Fruit fly (Drosophila melanogaster): Measurements from ENCODE around the gene kmr.
A peak's percentile ranks its signal among the peaks of the same experiment; 100 is the strongest.

kmr gene

DNA sequence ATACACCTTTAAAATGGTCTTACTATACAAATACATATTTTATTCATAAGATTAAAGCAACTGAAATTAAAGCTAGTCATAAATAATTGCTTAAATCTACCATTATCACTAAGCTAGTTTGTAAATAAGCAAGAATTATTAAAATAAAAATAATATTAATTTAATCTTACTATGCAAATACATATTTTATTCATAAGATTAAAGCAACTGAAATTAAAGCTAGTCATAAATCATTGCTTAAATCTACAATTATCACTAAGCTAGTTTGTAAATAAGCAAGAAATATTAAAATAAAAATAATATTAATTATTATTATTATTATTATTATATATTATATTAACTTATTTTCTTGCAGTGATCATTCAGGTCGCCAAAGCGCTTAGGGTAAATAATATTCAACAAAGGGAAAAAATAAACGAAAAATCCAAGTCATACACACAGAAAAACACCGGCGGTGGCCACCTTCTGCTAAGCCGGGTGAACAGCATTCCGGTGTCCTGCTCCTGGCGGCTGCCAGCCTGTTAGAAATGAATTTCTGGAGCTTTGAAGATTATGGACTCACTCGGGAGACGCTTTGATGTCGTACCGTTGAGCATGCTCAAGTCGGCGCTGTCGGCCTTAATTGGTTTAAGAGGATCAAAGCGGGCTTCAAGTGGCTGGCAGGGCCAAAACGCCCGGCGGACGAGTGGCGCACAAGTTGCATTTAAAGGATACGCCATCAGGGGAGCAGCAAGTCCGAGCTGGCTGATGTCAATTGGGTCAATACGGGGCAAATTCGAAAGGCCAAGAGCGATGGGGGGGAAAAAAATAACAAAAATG is 89.1 kb downstream of the kmr start (continued):
- no peak for TF ChIP-seq ind (GFP tag; optimal IDR thresholded peaks at IDR 0.05)
- TF ChIP-seq unpg (GFP tag; optimal IDR thresholded peaks at IDR 0.05) = no peak
- TF ChIP-seq ems (GFP tag; optimal IDR thresholded peaks at IDR 0.05) = no peak
- peak; percentile 72 for TF ChIP-seq CG2712 (tag; optimal IDR thresholded peaks at IDR 0.05)
- no peak for TF ChIP-seq Adf1 (GFP tag; IDR thresholded peaks at IDR 0.05)
- no peak for TF ChIP-seq CG9932 (GFP tag; IDR thresholded peaks at IDR 0.05)
- no peak; the same call in 1 of the 2 replicates for TF ChIP-seq vvl (GFP tag; IDR thresholded peaks at IDR 0.05)
- no peak for TF ChIP-seq CG3995 (GFP tag; optimal IDR thresholded peaks at IDR 0.05)
- no peak for TF ChIP-seq CG1603 (tag; optimal IDR thresholded peaks at IDR 0.05)
- peak; percentile 8 for TF ChIP-seq scrt (GFP tag; optimal IDR thresholded peaks at IDR 0.05)
- peak; percentile 100 for TF ChIP-seq sd (tag; optimal IDR thresholded peaks at IDR 0.05)
- TF ChIP-seq ham (GFP tag; IDR thresholded peaks at IDR 0.05) = no peak
- no peak for TF ChIP-seq CG8359 (GFP tag; optimal IDR thresholded peaks at IDR 0.05; ENCODE audit: borderline replicate concordance)
- TF ChIP-seq CG7357 (GFP tag; IDR thresholded peaks at IDR 0.05) = no peak
- no peak for TF ChIP-seq CG1529 (GFP tag; optimal IDR thresholded peaks at IDR 0.05)
- no peak for TF ChIP-seq inv (GFP tag; IDR thresholded peaks at IDR 0.05; ENCODE audit: partially characterized antibody)
- no peak for TF ChIP-seq dm (GFP tag; optimal IDR thresholded peaks at IDR 0.05)
- TF ChIP-seq fru (optimal IDR thresholded peaks at IDR 0.05) = no peak
- peak; percentile 32; the same call in 1 of the 2 replicates for TF ChIP-seq CG3847 (GFP tag; IDR thresholded peaks at IDR 0.05)
- TF ChIP-seq prd (optimal IDR thresholded peaks at IDR 0.05) = no peak
- TF ChIP-seq prd (GFP tag; IDR thresholded peaks at IDR 0.05) = no peak
- TF ChIP-seq CG1832 (GFP tag; optimal IDR thresholded peaks at IDR 0.05) = no peak
- no peak for TF ChIP-seq pita (GFP tag; optimal IDR thresholded peaks at IDR 0.05)
- no peak for TF ChIP-seq CG8944 (GFP tag; optimal IDR thresholded peaks at IDR 0.05)
- TF ChIP-seq Camta (GFP tag; optimal IDR thresholded peaks at IDR 0.05) = no peak
- TF ChIP-seq tna (GFP tag; IDR thresholded peaks at IDR 0.05; ENCODE audit: partially characterized antibody) = no peak
- TF ChIP-seq nau (GFP tag; optimal IDR thresholded peaks at IDR 0.05) = peak; percentile 15
- TF ChIP-seq D (optimal IDR thresholded peaks at IDR 0.05) = no peak
- peak; percentile 38 for TF ChIP-seq D (GFP tag; optimal IDR thresholded peaks at IDR 0.05)
- TF ChIP-seq CG6765 (GFP tag; optimal IDR thresholded peaks at IDR 0.05) = no peak
- no peak for TF ChIP-seq Hmx (GFP tag; optimal IDR thresholded peaks at IDR 0.05)
- no peak for TF ChIP-seq fu2 (GFP tag; optimal IDR thresholded peaks at IDR 0.05)
- no peak for TF ChIP-seq CG32532 (GFP tag; IDR thresholded peaks at IDR 0.05)
- no peak for TF ChIP-seq tx (GFP tag; optimal IDR thresholded peaks at IDR 0.05)
- peak; percentile 29 for TF ChIP-seq Dek (tag; optimal IDR thresholded peaks at IDR 0.05)
- no peak for TF ChIP-seq da (GFP tag; optimal IDR thresholded peaks at IDR 0.05)
- no peak for TF ChIP-seq klu (GFP tag; IDR thresholded peaks at IDR 0.05)
- TF ChIP-seq CG6854 (GFP tag; optimal IDR thresholded peaks at IDR 0.05) = no peak
- no peak for TF ChIP-seq Mad (GFP tag; optimal IDR thresholded peaks at IDR 0.05)
- no peak for TF ChIP-seq z (GFP tag; IDR thresholded peaks at IDR 0.05)
- no peak for TF ChIP-seq pum (GFP tag; optimal IDR thresholded peaks at IDR 0.05)
- TF ChIP-seq Bgb (GFP tag; IDR thresholded peaks at IDR 0.05; ENCODE audit: partially characterized antibody) = 0 out of 2 replicates have a peak, but pooled peaks have one; percentile 6
- no peak for TF ChIP-seq sens-2 (GFP tag; IDR thresholded peaks at IDR 0.05)
- TF ChIP-seq sr (GFP tag; IDR thresholded peaks at IDR 0.05) = no peak
- no peak for TF ChIP-seq BEAF-32 (GFP tag; optimal IDR thresholded peaks at IDR 0.05)
- no peak for TF ChIP-seq CG31388 (GFP tag; optimal IDR thresholded peaks at IDR 0.05)
- no peak for TF ChIP-seq CG6175 (GFP tag; IDR thresholded peaks at IDR 0.05)
- peak; percentile 18 for TF ChIP-seq NfI (GFP tag; optimal IDR thresholded peaks at IDR 0.05)
- no peak for TF ChIP-seq CG15696 (tag; optimal IDR thresholded peaks at IDR 0.05)
- no peak for TF ChIP-seq disco-r (GFP tag; optimal IDR thresholded peaks at IDR 0.05)
- no peak for TF ChIP-seq CG2199 (GFP tag; IDR thresholded peaks at IDR 0.05)
